Worm (Caenorhabditis elegans): ENCODE measurements around the gene B0507.3.

DNA sequence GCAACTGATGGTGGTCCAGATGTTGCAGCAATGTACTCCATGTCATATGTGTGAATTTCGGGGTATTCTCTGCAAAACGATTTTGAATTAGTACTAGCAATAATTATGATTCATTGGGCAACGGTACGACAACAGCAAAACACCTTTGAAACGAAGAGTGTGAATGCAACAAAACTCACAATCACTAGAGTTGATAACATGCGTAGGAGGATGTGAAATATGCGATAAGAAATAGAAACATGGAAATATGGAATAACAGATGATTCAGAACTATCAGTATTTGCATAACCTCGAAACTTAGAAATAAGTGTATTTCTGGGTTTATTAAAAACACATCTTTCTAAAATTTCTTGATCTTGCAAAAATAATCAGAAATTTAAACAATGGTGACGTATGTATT is 26.8 kb downstream of the B0507.3 start:
- TF ChIP-seq ama-1 (optimal IDR thresholded peaks at IDR 0.05) (no peak), hnd-1 (tag; optimal IDR thresholded peaks at IDR 0.05) (no peak), ets-7 (tag; optimal IDR thresholded peaks at IDR 0.05) (no peak), aly-1 (tag; optimal IDR thresholded peaks at IDR 0.05) (no peak), scrt-1 (GFP tag; IDR thresholded peaks at IDR 0.05) (no peak), ceh-13 (GFP tag; optimal IDR thresholded peaks at IDR 0.05) (no peak), flt-1 (GFP tag; IDR thresholded peaks at IDR 0.05) (no peak), hmbx-1 (tag; optimal IDR thresholded peaks at IDR 0.05) (no peak), ceh-36 (tag; optimal IDR thresholded peaks at IDR 0.05) (no peak), B0310.2 (tag; optimal IDR thresholded peaks at IDR 0.05) (no peak)

Data from whole organism, early embryonic.